Fruit fly (Drosophila melanogaster): ENCODE data around the gene CG33099.

dm6 chr3R:22520481-22520880 is 9.9 kb downstream of the CG33099 start:
- TF ChIP-seq CG6808 (GFP tag; optimal IDR thresholded peaks at IDR 0.05) (no peak), eg (GFP tag; IDR thresholded peaks at IDR 0.05) (no peak)

All from whole organism, prepupa.